Fruit fly (Drosophila melanogaster) whole organism, embryonic: Measurements from ENCODE around the gene CG17329.

Experiments used
- Fer1 ChIP-seq: fragments of 200-800 bp; sonication (Bioruptor generic); optimal IDR thresholded peaks from 2 replicates; lab custom pipeline; 2017; ENCODE audit warnings: missing biosample characterization, mild to moderate bottlenecking, missing genetic modification characterization
- run ChIP-seq: fragments of 200-800 bp; sonication (Bioruptor generic); optimal IDR thresholded peaks from 3 replicates; lab custom pipeline; 2018; ENCODE audit warnings: missing biosample characterization, mild to moderate bottlenecking, missing genetic modification characterization
- tup ChIP-seq: fragments of 200-800 bp; sonication (Bioruptor generic); optimal IDR thresholded peaks from 2 replicates; lab custom pipeline; 2016; ENCODE audit warnings: missing biosample characterization, mild to moderate bottlenecking, missing genetic modification characterization, moderate library complexity

dm6 chr2L:16326892-16327291, 35.8 kb downstream of the CG17329 start, which contains the start of gene CG4278:
- no peak for TF ChIP-seq Fer1 (GFP tag; lab: Kevin White, UChicago)
- TF ChIP-seq tup = no peak
- no peak for TF ChIP-seq run
